Worm (Caenorhabditis elegans): ENCODE data around the gene C44C11.6.

DNA sequence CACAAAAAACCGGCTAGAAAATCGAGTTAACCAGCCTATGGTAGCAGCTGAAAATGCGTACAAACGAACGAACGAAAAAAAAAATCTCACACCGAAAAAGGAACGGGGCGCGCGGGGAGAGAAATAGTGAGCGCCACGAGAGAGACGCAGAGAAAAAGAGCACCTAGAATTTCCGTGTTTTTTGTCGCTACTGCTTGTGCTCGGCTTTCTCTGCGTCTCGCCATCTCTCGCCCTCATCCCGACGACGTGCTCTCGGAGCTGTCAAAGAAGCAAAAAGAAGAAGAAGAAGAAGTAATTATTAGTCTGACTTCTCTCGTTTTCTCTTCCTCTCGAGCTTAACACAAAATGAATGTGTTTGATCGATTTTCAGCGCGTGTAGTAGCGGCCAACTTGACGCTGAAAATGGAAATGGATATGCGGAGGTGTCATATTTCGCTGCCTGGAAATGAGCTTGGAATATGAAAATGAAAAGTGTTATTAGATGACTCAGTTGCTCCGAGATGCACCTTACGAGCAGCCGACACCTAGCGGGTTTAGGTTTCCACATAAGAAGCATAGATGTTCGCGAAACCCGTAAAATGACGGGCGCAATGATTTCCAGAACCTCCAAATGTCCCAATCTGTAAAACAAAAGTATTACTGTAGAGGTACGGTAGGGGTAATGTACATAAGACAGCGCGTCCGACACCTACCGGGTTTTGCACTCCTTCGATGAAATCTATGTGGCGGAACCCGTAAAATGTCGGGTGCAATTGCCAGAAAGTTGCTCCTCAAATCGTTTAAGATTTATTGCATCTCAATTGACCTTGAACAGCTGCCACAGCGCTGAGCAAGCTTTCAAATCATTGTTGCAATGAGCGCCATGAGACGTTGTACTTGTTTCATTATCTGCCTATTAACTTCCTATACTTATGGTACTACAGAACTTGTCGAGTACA is 38.3 kb downstream of the C44C11.6 start, which contains the start of gene btb-14:
- TF ChIP-seq nhr-232 (tag; optimal IDR thresholded peaks at IDR 0.05) = no peak
- TF ChIP-seq pqm-1 (tag; optimal IDR thresholded peaks at IDR 0.05) = no peak
- TF ChIP-seq F13H6.1 (tag; optimal IDR thresholded peaks at IDR 0.05) = no peak
- TF ChIP-seq gmeb-2 (tag; optimal IDR thresholded peaks at IDR 0.05) = no peak
- TF ChIP-seq tbx-2 (tag; optimal IDR thresholded peaks at IDR 0.05) = no peak
- no peak for TF ChIP-seq K09A11.1 (tag; optimal IDR thresholded peaks at IDR 0.05; ENCODE audit: insufficient read depth)
- no peak for TF ChIP-seq pha-4 (tag; optimal IDR thresholded peaks at IDR 0.05)
- no peak for TF ChIP-seq nhr-11 (tag; optimal IDR thresholded peaks at IDR 0.05)
- no peak for TF ChIP-seq lim-6 (tag; optimal IDR thresholded peaks at IDR 0.05)
- no peak for TF ChIP-seq dve-1 (tag; optimal IDR thresholded peaks at IDR 0.05)
- no peak for TF ChIP-seq ztf-16 (tag; optimal IDR thresholded peaks at IDR 0.05)
- TF ChIP-seq ceh-9 (tag; optimal IDR thresholded peaks at IDR 0.05) = no peak
- no peak for TF ChIP-seq nfya-1 (tag; optimal IDR thresholded peaks at IDR 0.05)
- TF ChIP-seq fkh-10 (GFP tag; optimal IDR thresholded peaks at IDR 0.05) = no peak

Measured in whole organism, late embryonic.